Worm (Caenorhabditis elegans) whole organism, L3 larva: ENCODE measurements around the gene R01H2.7.

ENCODE experiments used
- egl-27 ChIP-seq: sonication (generic microtip); optimal IDR thresholded peaks from 4 replicates; lab custom pipeline; 2017; ENCODE audit warnings: missing biosample characterization, missing genetic modification reagents, missing genetic modification characterization
- fkh-10 ChIP-seq: sonication (generic microtip); optimal IDR thresholded peaks from 2 replicates; lab custom pipeline; 2017; ENCODE audit warnings: missing biosample characterization, missing genetic modification reagents, missing genetic modification characterization
- hmg-11 ChIP-seq: sonication (generic microtip); optimal IDR thresholded peaks from 2 replicates; lab custom pipeline; 2016; ENCODE audit warnings: missing genetic modification characterization, missing compliant biosample characterization
- jun-1 ChIP-seq: fragments of 150-350 bp; optimal IDR thresholded peaks from 2 replicates; lab custom pipeline; 2014; ENCODE audit warnings: missing biosample characterization, missing genetic modification reagents, missing genetic modification characterization
- nhr-11 ChIP-seq: fragments of 150-350 bp; optimal IDR thresholded peaks from 2 replicates; lab custom pipeline; 2014; ENCODE audit warnings: missing biosample characterization, missing genetic modification characterization
- nhr-12 ChIP-seq: fragments of 150-350 bp; optimal IDR thresholded peaks from 2 replicates; lab custom pipeline; 2014; ENCODE audit warnings: missing biosample characterization, missing genetic modification characterization
- nhr-28 ChIP-seq: fragments of 150-350 bp; optimal IDR thresholded peaks from 2 replicates; lab custom pipeline; 2014; ENCODE audit warnings: missing biosample characterization, missing genetic modification characterization
- pqm-1 ChIP-seq: fragments of 150-350 bp; optimal IDR thresholded peaks from 2 replicates; lab custom pipeline; 2017; ENCODE audit warnings: missing biosample characterization, missing genetic modification characterization, inconsistent platforms
- sea-2 ChIP-seq: fragments of 150-350 bp; sonication (generic microtip); optimal IDR thresholded peaks from 4 replicates; lab custom pipeline; 2014; ENCODE audit warnings: missing biosample characterization, missing genetic modification reagents, missing genetic modification characterization
- unc-39 ChIP-seq: sonication (generic microtip); optimal IDR thresholded peaks from 4 replicates; lab custom pipeline; 2017; ENCODE audit warnings: missing biosample characterization, missing genetic modification characterization
- zag-1 ChIP-seq: fragments of 150-350 bp; optimal IDR thresholded peaks from 2 replicates; lab custom pipeline; 2014; ENCODE audit warnings: missing biosample characterization, missing genetic modification characterization
- ztf-4 ChIP-seq: fragments of 150-350 bp; optimal IDR thresholded peaks from 2 replicates; lab custom pipeline; 2014; ENCODE audit warnings: missing biosample characterization, missing genetic modification characterization

- TF ChIP-seq zag-1 (tag; lab: Kevin White, UChicago), result no peak
- TF ChIP-seq hmg-11 (tag; lab: Kevin White, UChicago), result no peak
- no peak for TF ChIP-seq unc-39
- TF ChIP-seq egl-27 (tag; lab: Kevin White, UChicago), result no peak
- no peak for TF ChIP-seq sea-2 (GFP tag; lab: Kevin White, UChicago)
- no peak for TF ChIP-seq ztf-4 (tag; lab: Kevin White, UChicago)
- TF ChIP-seq fkh-10 (GFP tag; lab: Kevin White, UChicago), result no peak
- peak; percentile 74 for TF ChIP-seq nhr-11 (tag; lab: Kevin White, UChicago)
- TF ChIP-seq pqm-1 (tag; lab: Kevin White, UChicago), result peak; percentile 2
- TF ChIP-seq nhr-28 (tag; lab: Kevin White, UChicago), result no peak
- no peak for TF ChIP-seq jun-1 (tag; lab: Kevin White, UChicago)
- no peak for TF ChIP-seq nhr-12 (tag; lab: Kevin White, UChicago)
These were observed 57.5 kb downstream of the R01H2.7 start for ce11 chrIII:6988060-6988459.
